Fruit fly (Drosophila melanogaster) whole organism, prepupa: Measurements from ENCODE around the gene CG17029.

Experiments
- Blimp-1 ChIP-seq: fragments of 200-800 bp; sonication (Bioruptor generic); optimal IDR thresholded peaks from 3 replicates; lab custom pipeline; 2017; ENCODE audit warnings: missing biosample characterization, missing genetic modification characterization, mild to moderate bottlenecking, moderate library complexity, missing genetic modification reagents
- CG10669 ChIP-seq: fragments of 200-800 bp; sonication (Bioruptor generic); optimal IDR thresholded peaks from 3 replicates; lab custom pipeline; 2018; ENCODE audit warnings: missing biosample characterization, mild to moderate bottlenecking, missing genetic modification characterization, moderate library complexity
- CG11762 ChIP-seq: fragments of 200-800 bp; sonication (Bioruptor generic); optimal IDR thresholded peaks from 3 replicates; lab custom pipeline; 2016; ENCODE audit warnings: missing biosample characterization, missing genetic modification characterization; ENCODE audit not compliant: insufficient read depth
- CG11902 ChIP-seq: fragments of 200-800 bp; sonication (Bioruptor generic); optimal IDR thresholded peaks from 3 replicates; lab custom pipeline; 2016; ENCODE audit warnings: missing biosample characterization, missing genetic modification characterization
- CG15336 ChIP-seq: fragments of 200-800 bp; sonication (Bioruptor generic); IDR thresholded peaks from 2 replicates; pipeline ENCODE4 v1.3.6; 2022; ENCODE audit warnings: missing biosample characterization, missing genetic modification characterization
- CG1621 ChIP-seq: fragments of 200-800 bp; sonication (Bioruptor generic); optimal IDR thresholded peaks from 3 replicates; lab custom pipeline; 2018; ENCODE audit warnings: missing biosample characterization, mild to moderate bottlenecking, missing genetic modification characterization
- CG31627 ChIP-seq: fragments of 200-800 bp; sonication (Bioruptor generic); optimal IDR thresholded peaks from 3 replicates; lab custom pipeline; 2016; ENCODE audit warnings: missing biosample characterization, missing genetic modification characterization
- CG32006 ChIP-seq: fragments of 200-800 bp; sonication (Bioruptor generic); optimal IDR thresholded peaks from 3 replicates; lab custom pipeline; 2017; ENCODE audit warnings: missing biosample characterization, mild to moderate bottlenecking, missing genetic modification characterization
- CG34406 ChIP-seq: fragments of 200-800 bp; sonication (Bioruptor generic); optimal IDR thresholded peaks from 3 replicates; lab custom pipeline; 2016; ENCODE audit warnings: missing biosample characterization, missing genetic modification characterization
- CG3919 ChIP-seq: fragments of 200-800 bp; sonication (Bioruptor generic); optimal IDR thresholded peaks from 3 replicates; lab custom pipeline; 2016; ENCODE audit warnings: missing biosample characterization, missing genetic modification characterization
- CG6163 ChIP-seq: fragments of 200-800 bp; sonication (Bioruptor generic); IDR thresholded peaks from 3 replicates; pipeline ENCODE4 v1.3.6; 2022; ENCODE audit warnings: missing biosample characterization, missing genetic modification characterization
- CG6276 ChIP-seq: fragments of 200-800 bp; sonication (Bioruptor generic); optimal IDR thresholded peaks from 2 replicates; lab custom pipeline; 2017; ENCODE audit warnings: missing biosample characterization, mild to moderate bottlenecking, missing genetic modification characterization
- CG6792 ChIP-seq: fragments of 200-800 bp; sonication (Bioruptor generic); optimal IDR thresholded peaks from 3 replicates; lab custom pipeline; 2016; ENCODE audit warnings: missing biosample characterization, missing genetic modification characterization
- CG6808 ChIP-seq: fragments of 200-800 bp; sonication (Bioruptor generic); optimal IDR thresholded peaks from 3 replicates; lab custom pipeline; 2017; ENCODE audit warnings: missing biosample characterization, missing genetic modification characterization, mild to moderate bottlenecking, moderate library complexity, missing genetic modification reagents
- CG6854 ChIP-seq: fragments of 200-800 bp; sonication (Bioruptor generic); optimal IDR thresholded peaks from 2 replicates; lab custom pipeline; 2017; ENCODE audit warnings: missing biosample characterization, mild to moderate bottlenecking, missing genetic modification characterization
- CG7368 ChIP-seq: fragments of 200-800 bp; sonication (Bioruptor generic); optimal IDR thresholded peaks from 3 replicates; lab custom pipeline; 2016; ENCODE audit warnings: missing biosample characterization, missing genetic modification characterization
- CG8119 ChIP-seq: fragments of 200-800 bp; sonication (Bioruptor generic); IDR thresholded peaks from 3 replicates; pipeline ENCODE4 v1.3.6; 2022; ENCODE audit warnings: missing biosample characterization, missing genetic modification characterization
- CG8319 ChIP-seq: fragments of 200-800 bp; sonication (Bioruptor generic); optimal IDR thresholded peaks from 3 replicates; lab custom pipeline; 2016; ENCODE audit warnings: missing biosample characterization, missing genetic modification characterization
- CG9139 ChIP-seq: fragments of 200-800 bp; sonication (Bioruptor generic); optimal IDR thresholded peaks from 3 replicates; lab custom pipeline; 2017; ENCODE audit warnings: missing biosample characterization, mild to moderate bottlenecking, missing genetic modification characterization
- Eip75B ChIP-seq: fragments of 200-800 bp; sonication (Bioruptor generic); optimal IDR thresholded peaks from 3 replicates; lab custom pipeline; 2016; ENCODE audit warnings: missing biosample characterization, missing genetic modification characterization
- Eip78C ChIP-seq: fragments of 200-800 bp; sonication (Bioruptor generic); peaks from one replicate; lab custom pipeline; 2016; ENCODE audit warnings: missing biosample characterization, missing genetic modification characterization
- Eip93F ChIP-seq: fragments of 200-800 bp; sonication (Bioruptor generic); optimal IDR thresholded peaks from 2 replicates; lab custom pipeline; 2016; ENCODE audit warnings: missing biosample characterization, mild to moderate bottlenecking, missing genetic modification characterization
- Ets21C ChIP-seq: fragments of 200-800 bp; sonication (Bioruptor generic); optimal IDR thresholded peaks from 3 replicates; lab custom pipeline; 2016; ENCODE audit warnings: missing biosample characterization, missing genetic modification characterization
- Ets96B ChIP-seq: fragments of 200-800 bp; optimal IDR thresholded peaks from 2 replicates; lab custom pipeline; 2019; ENCODE audit warnings: missing biosample characterization, mild to moderate bottlenecking, missing genetic modification characterization, moderate library complexity
- Gug ChIP-seq: fragments of 200-800 bp; sonication (Bioruptor generic); IDR thresholded peaks from 2 replicates; pipeline ENCODE4 v1.3.6; 2022; ENCODE audit warnings: missing biosample characterization, missing genetic modification characterization
- Hr38 ChIP-seq: sonication (Bioruptor generic); optimal IDR thresholded peaks from 2 replicates; lab custom pipeline; 2016; ENCODE audit warnings: missing biosample characterization, missing genetic modification characterization
- Hr4 ChIP-seq: fragments of 200-800 bp; sonication (Bioruptor generic); optimal IDR thresholded peaks from 3 replicates; lab custom pipeline; 2016; ENCODE audit warnings: missing biosample characterization, missing genetic modification characterization
- Lpt ChIP-seq: fragments of 200-800 bp; sonication (Bioruptor generic); optimal IDR thresholded peaks from 3 replicates; lab custom pipeline; 2016; ENCODE audit warnings: missing biosample characterization, missing genetic modification characterization
- Met ChIP-seq: fragments of 200-800 bp; sonication (Bioruptor generic); optimal IDR thresholded peaks from 3 replicates; lab custom pipeline; 2016; ENCODE audit warnings: missing biosample characterization, missing genetic modification characterization
- OdsH ChIP-seq: fragments of 200-800 bp; sonication (Bioruptor generic); optimal IDR thresholded peaks from 3 replicates; lab custom pipeline; 2016; ENCODE audit warnings: missing biosample characterization, missing genetic modification characterization
- Sox15 ChIP-seq: fragments of 200-800 bp; sonication (Bioruptor generic); optimal IDR thresholded peaks from 3 replicates; lab custom pipeline; 2016; ENCODE audit warnings: missing biosample characterization, missing genetic modification characterization
- achi ChIP-seq: fragments of 200-800 bp; sonication (Bioruptor generic); optimal IDR thresholded peaks from 3 replicates; lab custom pipeline; 2016; ENCODE audit warnings: missing biosample characterization, missing genetic modification characterization
- acj6 ChIP-seq: fragments of 200-800 bp; sonication (Bioruptor generic); optimal IDR thresholded peaks from 3 replicates; lab custom pipeline; 2016; ENCODE audit warnings: missing biosample characterization, missing genetic modification characterization
- cyc ChIP-seq: fragments of 200-800 bp; sonication (Bioruptor generic); optimal IDR thresholded peaks from 3 replicates; lab custom pipeline; 2016; ENCODE audit warnings: missing biosample characterization, missing genetic modification characterization
- dac ChIP-seq: fragments of 200-800 bp; sonication (Bioruptor generic); optimal IDR thresholded peaks from 2 replicates; lab custom pipeline; 2017; ENCODE audit warnings: missing biosample characterization, mild to moderate bottlenecking, missing genetic modification characterization
- dsx ChIP-seq: fragments of 200-800 bp; optimal IDR thresholded peaks from 3 replicates; lab custom pipeline; 2019; ENCODE audit warnings: missing biosample characterization, mild to moderate bottlenecking, missing genetic modification characterization, moderate library complexity; ENCODE audit not compliant: poor library complexity, severe bottlenecking
- eg ChIP-seq: fragments of 200-800 bp; sonication (Bioruptor generic); IDR thresholded peaks from 3 replicates; pipeline ENCODE4 v1.3.6; 2022; ENCODE audit warnings: missing biosample characterization, missing genetic modification characterization
- esn ChIP-seq: fragments of 200-800 bp; sonication (Bioruptor generic); optimal IDR thresholded peaks from 2 replicates; lab custom pipeline; 2016; ENCODE audit warnings: missing biosample characterization, mild to moderate bottlenecking, missing genetic modification characterization, moderate library complexity
- fkh ChIP-seq: fragments of 200-800 bp; sonication (Bioruptor generic); optimal IDR thresholded peaks from 3 replicates; lab custom pipeline; 2017; ENCODE audit warnings: missing biosample characterization, mild to moderate bottlenecking, missing genetic modification characterization, moderate library complexity
- lz ChIP-seq: fragments of 200-800 bp; sonication (Bioruptor generic); optimal IDR thresholded peaks from 3 replicates; lab custom pipeline; 2016; ENCODE audit warnings: missing biosample characterization, missing genetic modification characterization
- net ChIP-seq: fragments of 200-800 bp; sonication (Bioruptor generic); optimal IDR thresholded peaks from 3 replicates; lab custom pipeline; 2016; ENCODE audit warnings: missing biosample characterization, missing genetic modification characterization
- salr ChIP-seq, 2 experiments: fragments of 200-800 bp; sonication (Bioruptor generic); optimal IDR thresholded peaks; 3 replicates each; lab custom pipeline; 2016 to 2018; ENCODE audit warnings: missing biosample characterization in 2 of 2, missing genetic modification characterization in 2 of 2, mild to moderate bottlenecking in 1 of 2
- svp ChIP-seq: fragments of 200-800 bp; sonication (Bioruptor generic); peaks from one replicate; lab custom pipeline; 2016; ENCODE audit warnings: missing biosample characterization, missing genetic modification characterization
- topi ChIP-seq: fragments of 200-800 bp; sonication (Bioruptor generic); optimal IDR thresholded peaks from 3 replicates; lab custom pipeline; 2016; ENCODE audit warnings: missing biosample characterization, missing genetic modification characterization
- vri ChIP-seq: fragments of 200-800 bp; sonication (Bioruptor generic); optimal IDR thresholded peaks from 3 replicates; lab custom pipeline; 2016; ENCODE audit warnings: missing biosample characterization, mild to moderate bottlenecking, missing genetic modification characterization

The CG17029 gene

DNA sequence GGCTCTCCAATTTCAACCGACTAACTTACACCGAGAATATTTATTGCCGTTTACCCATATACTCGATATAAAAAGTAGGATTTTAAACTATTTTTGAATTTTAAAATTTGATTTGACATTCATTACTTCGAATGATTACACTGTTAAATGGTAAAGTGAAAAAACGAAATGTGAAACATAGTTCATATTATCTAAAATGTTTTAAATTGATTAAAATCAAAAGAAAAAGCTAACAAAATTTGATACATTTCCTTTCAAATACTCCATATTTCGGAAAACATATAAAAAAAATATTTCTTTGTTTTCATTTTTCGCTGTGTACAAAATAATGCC, 41.5 kb downstream of the CG17029 start:
- TF ChIP-seq CG32006 (GFP tag; lab: Kevin White, UChicago), result peak; percentile 14
- TF ChIP-seq Sox15 (GFP tag; lab: Kevin White, UChicago), result no peak
- peak; percentile 70 for TF ChIP-seq svp (GFP tag; lab: Kevin White, UChicago)
- TF ChIP-seq Met (GFP tag; lab: Kevin White, UChicago), result peak; percentile 6
- peak; percentile 41 for TF ChIP-seq topi (GFP tag; lab: Kevin White, UChicago)
- peak; percentile 36 for TF ChIP-seq esn (GFP tag; lab: Kevin White, UChicago)
- no peak for TF ChIP-seq CG10669 (GFP tag; lab: Kevin White, UChicago)
- TF ChIP-seq CG3919 (GFP tag; lab: Kevin White, UChicago), result peak; percentile 5
- TF ChIP-seq CG15336 (GFP tag; lab: Robert Waterston, UW), result 0 out of 2 replicates have a peak, but pooled peaks have one; percentile 14
- peak; percentile 49 for TF ChIP-seq Eip78C (GFP tag; lab: Kevin White, UChicago)

DNA sequence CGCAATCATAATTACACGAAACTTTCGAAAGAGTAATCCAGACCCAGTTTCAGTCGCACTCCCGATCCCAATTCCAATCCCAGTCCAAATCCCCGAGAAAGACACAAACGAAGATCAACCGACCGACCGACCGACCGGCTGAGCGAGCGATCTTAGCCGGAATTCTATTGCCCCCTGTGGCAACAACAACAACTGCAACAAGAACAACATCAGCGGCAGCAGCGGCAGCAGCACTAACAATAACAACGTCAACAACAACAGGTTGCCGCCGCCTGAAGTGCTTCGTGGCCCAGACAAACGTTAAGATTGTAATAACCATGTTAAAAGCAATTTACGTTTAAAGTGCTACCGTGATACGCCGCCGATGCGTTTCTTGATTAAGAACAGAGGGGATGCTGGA, 42.1 kb downstream of the CG17029 start:
- no peak for TF ChIP-seq vri (GFP tag; lab: Kevin White, UChicago)
- no peak for TF ChIP-seq salr (GFP tag; optimal IDR thresholded peaks at IDR 0.05; lab: Kevin White, UChicago)
- no peak for TF ChIP-seq Hr4
- TF ChIP-seq Ets96B (tag; lab: Kevin White, UChicago), result no peak
- no peak for TF ChIP-seq eg (GFP tag; lab: Robert Waterston, UW)
- no peak for TF ChIP-seq cyc
- no peak for TF ChIP-seq CG31627 (GFP tag; lab: Kevin White, UChicago)
- TF ChIP-seq Hr38 (GFP tag; lab: Kevin White, UChicago), result no peak
- no peak for TF ChIP-seq CG9139 (GFP tag; lab: Kevin White, UChicago)
- TF ChIP-seq CG32006 (GFP tag; lab: Kevin White, UChicago), result no peak
- TF ChIP-seq Blimp-1 (GFP tag; lab: Kevin White, UChicago), result no peak
- TF ChIP-seq CG6276 (GFP tag; lab: Kevin White, UChicago), result no peak
- TF ChIP-seq Met (GFP tag; lab: Kevin White, UChicago), result no peak
- no peak for TF ChIP-seq CG34406
- no peak for TF ChIP-seq fkh (GFP tag; lab: Kevin White, UChicago)
- TF ChIP-seq svp (GFP tag; lab: Kevin White, UChicago), result no peak
- no peak for TF ChIP-seq net
- TF ChIP-seq CG8119 (GFP tag; lab: Robert Waterston, UW), result no peak
- no peak for TF ChIP-seq Ets21C (GFP tag; lab: Kevin White, UChicago)
- no peak for TF ChIP-seq CG3919 (GFP tag; lab: Kevin White, UChicago)

DNA sequence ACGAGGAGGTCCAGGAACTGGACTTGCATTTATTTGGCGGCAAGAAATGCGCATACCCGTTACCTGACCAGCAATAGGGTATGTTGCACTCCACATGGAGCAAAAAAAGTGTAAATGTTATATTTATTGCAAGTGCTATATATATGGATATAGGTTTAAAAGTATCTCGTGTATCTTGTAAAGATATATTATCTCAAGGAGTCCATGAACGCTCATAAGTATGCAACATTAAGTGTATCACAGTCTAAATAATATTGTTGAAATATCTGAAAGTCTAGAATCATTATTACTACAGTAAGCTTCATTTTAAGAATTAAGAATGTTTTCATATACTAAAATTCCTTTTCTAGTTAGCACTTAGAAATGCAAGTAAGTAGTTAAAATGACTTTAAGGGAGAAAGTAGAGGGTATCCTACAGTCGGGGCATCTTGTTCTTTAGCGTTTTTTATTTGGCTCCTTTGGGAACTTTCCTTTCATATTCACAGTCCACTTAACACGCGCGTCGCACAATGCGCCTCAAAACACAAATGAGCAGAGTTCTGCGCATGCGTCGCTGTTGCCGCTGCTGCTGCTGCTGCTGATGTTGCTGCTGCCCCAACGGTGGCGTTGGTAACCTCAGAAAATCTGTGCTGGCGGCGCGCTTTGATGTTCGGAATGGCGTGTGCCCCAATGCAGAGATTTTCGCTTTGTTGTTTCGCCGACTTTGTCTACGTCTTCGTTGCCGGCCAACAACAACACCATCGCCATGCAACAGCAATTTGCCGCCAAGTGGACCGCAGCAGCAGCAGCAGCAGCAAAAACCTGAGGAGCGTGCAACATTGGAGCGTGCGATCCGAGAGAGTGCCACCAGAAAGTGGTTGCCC, 42.7 kb downstream of the CG17029 start:
- TF ChIP-seq Eip75B, result no peak
- TF ChIP-seq CG6808 (GFP tag; lab: Kevin White, UChicago), result peak; percentile 12
- TF ChIP-seq CG6792 (GFP tag; lab: Kevin White, UChicago), result peak; percentile 9
- TF ChIP-seq Sox15 (GFP tag; lab: Kevin White, UChicago), result no peak
- peak; percentile 55 for TF ChIP-seq CG3919 (GFP tag; lab: Kevin White, UChicago)
- peak; percentile 39 for TF ChIP-seq OdsH (GFP tag; lab: Kevin White, UChicago)
- TF ChIP-seq Eip78C (GFP tag; lab: Kevin White, UChicago), result peak; percentile 84
- TF ChIP-seq Lpt, result no peak
- no peak for TF ChIP-seq net
- peak; percentile 23 for TF ChIP-seq lz (GFP tag; lab: Kevin White, UChicago)
- no peak for TF ChIP-seq Eip93F (GFP tag; lab: Kevin White, UChicago)
- peak; percentile 35 for TF ChIP-seq acj6 (GFP tag; lab: Kevin White, UChicago)
- no peak for TF ChIP-seq Gug (GFP tag; lab: Robert Waterston, UW)
- no peak for TF ChIP-seq CG11762 (GFP tag; lab: Kevin White, UChicago)
- TF ChIP-seq CG6163, result no peak
- no peak for TF ChIP-seq Hr38 (GFP tag; lab: Kevin White, UChicago)
- TF ChIP-seq esn (GFP tag; lab: Kevin White, UChicago), result peak; percentile 61
- TF ChIP-seq CG6854 (GFP tag; lab: Kevin White, UChicago), result no peak
- TF ChIP-seq CG1621 (tag; lab: Kevin White, UChicago), result no peak
- no peak for TF ChIP-seq Blimp-1 (GFP tag; lab: Kevin White, UChicago)
- no peak for TF ChIP-seq CG15336 (GFP tag; lab: Robert Waterston, UW)
- TF ChIP-seq achi (GFP tag; lab: Kevin White, UChicago), result peak; percentile 9
- TF ChIP-seq CG11902 (GFP tag; lab: Kevin White, UChicago), result no peak
- TF ChIP-seq dsx (GFP tag; lab: Kevin White, UChicago), result no peak
- TF ChIP-seq CG7368 (GFP tag; lab: Kevin White, UChicago), result no peak
- peak; percentile 82 for TF ChIP-seq CG8319 (GFP tag; lab: Kevin White, UChicago)
- no peak for TF ChIP-seq dac (GFP tag; lab: Kevin White, UChicago)
- no peak for TF ChIP-seq CG8119 (GFP tag; lab: Robert Waterston, UW)
- TF ChIP-seq CG10669 (GFP tag; lab: Kevin White, UChicago), result no peak
